Fruit fly (Drosophila melanogaster) whole organism, embryonic: ENCODE measurements around the gene Tpr2.

Source experiments
- Abd-B ChIP-seq: fragments of 200-800 bp; sonication (Bioruptor generic); optimal IDR thresholded peaks from 2 replicates; lab custom pipeline; 2018; ENCODE audit warnings: missing biosample characterization, mild to moderate bottlenecking, missing genetic modification characterization, moderate library complexity
- Atf-2 ChIP-seq: fragments of 200-800 bp; sonication (Bioruptor generic); optimal IDR thresholded peaks from 2 replicates; lab custom pipeline; 2016; ENCODE audit warnings: missing biosample characterization, missing genetic modification characterization
- CG11247 ChIP-seq: fragments of 200-800 bp; sonication (Bioruptor generic); IDR thresholded peaks from 2 replicates; pipeline ENCODE4 v1.3.6; 2022; ENCODE audit warnings: missing biosample characterization, missing genetic modification characterization
- CG11504 ChIP-seq: fragments of 200-800 bp; sonication (Bioruptor generic); optimal IDR thresholded peaks from 3 replicates; lab custom pipeline; 2019; ENCODE audit warnings: missing biosample characterization, mild to moderate bottlenecking, missing genetic modification characterization, moderate library complexity
- CG14710 ChIP-seq: fragments of 200-800 bp; sonication (Bioruptor generic); optimal IDR thresholded peaks from 3 replicates; lab custom pipeline; 2019; ENCODE audit warnings: missing biosample characterization, mild to moderate bottlenecking, missing genetic modification characterization, moderate library complexity
- CG14860 ChIP-seq: fragments of 200-800 bp; sonication (Bioruptor generic); IDR thresholded peaks from 3 replicates; pipeline ENCODE4 v1.3.6; 2022; ENCODE audit warnings: missing biosample characterization, missing genetic modification characterization; ENCODE audit not compliant: partially characterized antibody
- CG15514 ChIP-seq: fragments of 200-800 bp; sonication (Bioruptor generic); optimal IDR thresholded peaks from 3 replicates; lab custom pipeline; 2017; ENCODE audit warnings: missing biosample characterization, missing genetic modification characterization, mild to moderate bottlenecking, moderate library complexity, missing genetic modification reagents
- CG1602 ChIP-seq: fragments of 200-800 bp; sonication (Bioruptor generic); optimal IDR thresholded peaks from 3 replicates; lab custom pipeline; 2016; ENCODE audit warnings: missing biosample characterization, missing genetic modification characterization
- CG17385 ChIP-seq: fragments of 200-800 bp; sonication (Bioruptor generic); optimal IDR thresholded peaks from 3 replicates; lab custom pipeline; 2018; ENCODE audit warnings: missing biosample characterization, mild to moderate bottlenecking, missing genetic modification characterization
- CG1832 ChIP-seq: fragments of 200-800 bp; sonication (Bioruptor generic); optimal IDR thresholded peaks from 2 replicates; lab custom pipeline; 2017; ENCODE audit warnings: missing biosample characterization, mild to moderate bottlenecking, missing genetic modification characterization, inconsistent platforms
- CG2120 ChIP-seq: fragments of 200-800 bp; sonication (Bioruptor generic); optimal IDR thresholded peaks from 3 replicates; lab custom pipeline; 2016; ENCODE audit warnings: missing biosample characterization, missing genetic modification characterization
- CG2129 ChIP-seq: fragments of 200-800 bp; sonication (Bioruptor generic); IDR thresholded peaks from 2 replicates; pipeline ENCODE4 v1.3.6; 2022; ENCODE audit warnings: missing biosample characterization, missing genetic modification characterization; ENCODE audit not compliant: partially characterized antibody
- CG2202 ChIP-seq: fragments of 200-800 bp; sonication (Bioruptor generic); optimal IDR thresholded peaks from 2 replicates; lab custom pipeline; 2018; ENCODE audit warnings: missing biosample characterization, mild to moderate bottlenecking, missing genetic modification characterization
- CG31365 ChIP-seq: fragments of 200-800 bp; sonication (Bioruptor generic); optimal IDR thresholded peaks from 2 replicates; lab custom pipeline; 2018; ENCODE audit warnings: missing biosample characterization, mild to moderate bottlenecking, missing genetic modification characterization
- CG31441 ChIP-seq: fragments of 200-800 bp; sonication (Bioruptor generic); IDR thresholded peaks from 2 replicates; pipeline ENCODE4 v1.3.6; 2022; ENCODE audit warnings: missing biosample characterization, missing genetic modification characterization
- CG4424 ChIP-seq: fragments of 200-800 bp; sonication (Bioruptor generic); optimal IDR thresholded peaks from 3 replicates; lab custom pipeline; 2016; ENCODE audit warnings: missing biosample characterization, missing genetic modification characterization
- CG4730 ChIP-seq: fragments of 200-800 bp; sonication (Bioruptor generic); IDR thresholded peaks from 2 replicates; pipeline ENCODE4 v1.3.6; 2022; ENCODE audit warnings: missing biosample characterization, missing genetic modification characterization
- CG8924 ChIP-seq: fragments of 200-800 bp; optimal IDR thresholded peaks from 3 replicates; lab custom pipeline; 2019; ENCODE audit warnings: missing biosample characterization, mild to moderate bottlenecking, missing genetic modification characterization, moderate library complexity
- CG9437 ChIP-seq: fragments of 200-800 bp; sonication (Bioruptor generic); optimal IDR thresholded peaks from 2 replicates; lab custom pipeline; 2018; ENCODE audit warnings: missing biosample characterization, mild to moderate bottlenecking, missing genetic modification characterization
- Chrac-16 ChIP-seq: fragments of 200-800 bp; sonication (Bioruptor generic); optimal IDR thresholded peaks from 3 replicates; lab custom pipeline; 2016; ENCODE audit warnings: missing biosample characterization, missing genetic modification characterization
- D ChIP-seq, 2 experiments: fragments of 200-800 bp in 1 of 2; fragments of >200 bp in 1 of 2; sonication (Bioruptor generic) in 1 of 2; optimal IDR thresholded peaks; 2 replicates in 1 of 2; 3 replicates in 1 of 2; lab custom pipeline; 2017; ENCODE audit warnings: mild to moderate bottlenecking in 1 of 2, missing biosample characterization in 1 of 2, missing genetic modification characterization in 1 of 2, missing genetic modification reagents in 1 of 2
- Deaf1 ChIP-seq: fragments of 200-800 bp; optimal IDR thresholded peaks from 3 replicates; lab custom pipeline; 2019; ENCODE audit warnings: missing biosample characterization, mild to moderate bottlenecking, missing genetic modification characterization, moderate library complexity
- E2f1 ChIP-seq: fragments of 200-800 bp; sonication (Bioruptor generic); IDR thresholded peaks from 2 replicates; pipeline ENCODE4 v1.3.6; 2022; ENCODE audit warnings: missing biosample characterization, missing genetic modification characterization
- Hand ChIP-seq: fragments of 200-800 bp; sonication (Bioruptor generic); optimal IDR thresholded peaks from 2 replicates; lab custom pipeline; 2017; ENCODE audit warnings: mild to moderate bottlenecking, missing biosample characterization, missing genetic modification reagents, missing genetic modification characterization
- Hr78 ChIP-seq, 2 experiments: fragments of 200-800 bp in 1 of 2; fragments of >200 bp in 1 of 2; sonication (Bioruptor generic) in 1 of 2; optimal IDR thresholded peaks; 2 replicates each; lab custom pipeline; 2017 to 2019; ENCODE audit warnings: missing biosample characterization in 2 of 2, missing genetic modification characterization in 2 of 2, mild to moderate bottlenecking in 1 of 2, moderate library complexity in 1 of 2
- Jarid2 ChIP-seq: fragments of 200-800 bp; sonication (Bioruptor generic); optimal IDR thresholded peaks from 3 replicates; lab custom pipeline; 2017; ENCODE audit warnings: mild to moderate bottlenecking, missing biosample characterization, missing genetic modification reagents, missing genetic modification characterization
- Meics ChIP-seq: fragments of 200-800 bp; sonication (Bioruptor generic); optimal IDR thresholded peaks from 2 replicates; lab custom pipeline; 2017; ENCODE audit warnings: missing biosample characterization, mild to moderate bottlenecking, missing genetic modification characterization
- Rx ChIP-seq: fragments of 200-800 bp; sonication (Bioruptor generic); IDR thresholded peaks from 2 replicates; pipeline ENCODE4 v1.3.6; 2022; ENCODE audit warnings: missing biosample characterization, missing genetic modification characterization
- Sox100B ChIP-seq: fragments of 200-800 bp; sonication (Bioruptor generic); optimal IDR thresholded peaks from 3 replicates; lab custom pipeline; 2018; ENCODE audit warnings: missing biosample characterization, mild to moderate bottlenecking, missing genetic modification characterization
- Sox102F ChIP-seq: fragments of 200-800 bp; sonication (Bioruptor generic); optimal IDR thresholded peaks from 2 replicates; lab custom pipeline; 2018; ENCODE audit warnings: missing biosample characterization, mild to moderate bottlenecking, missing genetic modification characterization, moderate library complexity
- Ssrp ChIP-seq: fragments of 200-800 bp; sonication (Bioruptor generic); optimal IDR thresholded peaks from 2 replicates; lab custom pipeline; 2018; ENCODE audit warnings: missing biosample characterization, mild to moderate bottlenecking, missing genetic modification characterization, moderate library complexity
- Usf ChIP-seq: fragments of 200-800 bp; sonication (Bioruptor generic); optimal IDR thresholded peaks from 2 replicates; lab custom pipeline; 2017; ENCODE audit warnings: missing genotype, missing biosample characterization, missing genetic modification characterization
- al ChIP-seq: fragments of 200-800 bp; sonication (Bioruptor generic); IDR thresholded peaks from 2 replicates; pipeline ENCODE4 v1.3.6; 2022; ENCODE audit warnings: missing biosample characterization, missing genetic modification characterization
- bab2 ChIP-seq: fragments of 200-800 bp; sonication (Bioruptor generic); optimal IDR thresholded peaks from 2 replicates; lab custom pipeline; 2016; ENCODE audit warnings: missing biosample characterization, missing genetic modification characterization
- bigmax ChIP-seq: fragments of 200-800 bp; sonication (Bioruptor generic); optimal IDR thresholded peaks from 2 replicates; lab custom pipeline; 2018; ENCODE audit warnings: missing biosample characterization, mild to moderate bottlenecking, missing genetic modification characterization
- br ChIP-seq: fragments of >200 bp; optimal IDR thresholded peaks from 2 replicates; lab custom pipeline; 2017
- cas ChIP-seq: fragments of 200-800 bp; sonication (Bioruptor generic); IDR thresholded peaks from 2 replicates; pipeline ENCODE4 v1.3.6; 2022; ENCODE audit warnings: missing biosample characterization, missing genetic modification characterization
- chm ChIP-seq: fragments of 200-800 bp; sonication (Bioruptor generic); IDR thresholded peaks from 2 replicates; pipeline ENCODE4 v1.3.6; 2022; ENCODE audit warnings: missing biosample characterization, missing genetic modification characterization
- croc ChIP-seq: fragments of 200-800 bp; sonication (Bioruptor generic); conservative IDR thresholded peaks from 3 replicates; pipeline ENCODE4 v1.3.6; 2022; ENCODE audit warnings: missing biosample characterization, missing genetic modification characterization
- dimm ChIP-seq: fragments of 200-800 bp; sonication (Bioruptor generic); IDR thresholded peaks from 2 replicates; pipeline ENCODE4 v1.3.6; 2022; ENCODE audit warnings: missing biosample characterization, missing genetic modification characterization
- fd96Cb ChIP-seq: fragments of 200-800 bp; sonication (Bioruptor generic); optimal IDR thresholded peaks from 2 replicates; lab custom pipeline; 2018; ENCODE audit warnings: missing biosample characterization, mild to moderate bottlenecking, missing genetic modification characterization, moderate library complexity
- gce ChIP-seq: fragments of 200-800 bp; sonication (Bioruptor generic); IDR thresholded peaks from 3 replicates; pipeline ENCODE4 v1.3.6; 2022; ENCODE audit warnings: missing biosample characterization, missing genetic modification characterization
- grau ChIP-seq: fragments of 200-800 bp; optimal IDR thresholded peaks from 3 replicates; lab custom pipeline; 2019; ENCODE audit warnings: missing biosample characterization, mild to moderate bottlenecking, missing genetic modification characterization, moderate library complexity
- jing ChIP-seq: fragments of 200-800 bp; sonication (Bioruptor generic); optimal IDR thresholded peaks from 2 replicates; lab custom pipeline; 2018; ENCODE audit warnings: missing biosample characterization, mild to moderate bottlenecking, missing genetic modification characterization
- kni ChIP-seq: fragments of 200-800 bp; sonication (Bioruptor generic); optimal IDR thresholded peaks from 3 replicates; lab custom pipeline; 2017; ENCODE audit warnings: mild to moderate bottlenecking, missing biosample characterization, missing genetic modification reagents, missing genetic modification characterization
- pho ChIP-seq: fragments of 200-800 bp; sonication (Bioruptor generic); optimal IDR thresholded peaks from 2 replicates; lab custom pipeline; 2016; ENCODE audit warnings: missing biosample characterization, missing genetic modification characterization
- pnt ChIP-seq: fragments of 200-800 bp; sonication (Bioruptor generic); optimal IDR thresholded peaks from 3 replicates; lab custom pipeline; 2016; ENCODE audit warnings: missing biosample characterization, missing genetic modification characterization
- sisA ChIP-seq: fragments of 200-800 bp; sonication (Bioruptor generic); IDR thresholded peaks from 2 replicates; pipeline ENCODE4 v1.3.6; 2022; ENCODE audit warnings: missing biosample characterization, missing genetic modification characterization
- so ChIP-seq: fragments of 200-800 bp; sonication (Bioruptor generic); IDR thresholded peaks from 3 replicates; pipeline ENCODE4 v1.3.6; 2022; ENCODE audit warnings: missing biosample characterization, missing genetic modification characterization
- tap ChIP-seq: fragments of 200-800 bp; optimal IDR thresholded peaks from 3 replicates; lab custom pipeline; 2019; ENCODE audit warnings: missing biosample characterization, mild to moderate bottlenecking, missing genetic modification characterization, moderate library complexity
- zf30C ChIP-seq: fragments of 200-800 bp; sonication (Bioruptor generic); optimal IDR thresholded peaks from 3 replicates; lab custom pipeline; 2018; ENCODE audit warnings: missing biosample characterization, mild to moderate bottlenecking, missing genetic modification characterization

Tpr2 gene

dm6 chr2L:16498100-16498499 lies 6.8 kb downstream of the Tpr2 start (continued):
- TF ChIP-seq CG9437 (GFP tag; lab: Kevin White, UChicago) (no peak), al (GFP tag; lab: Robert Waterston, UW) (no peak), Usf (GFP tag; lab: Kevin White, UChicago) (no peak), pnt (no peak), cas (0 out of 2 replicates have a peak, but pooled peaks have one; percentile 14), CG2129 (GFP tag; lab: Robert Waterston, UW) (no peak), kni (no peak), CG4730 (0 out of 2 replicates have a peak, but pooled peaks have one; percentile 18), CG4424 (GFP tag; lab: Kevin White, UChicago) (peak; percentile 38), Hr78 (GFP tag; optimal IDR thresholded peaks at IDR 0.05; lab: Kevin White, UChicago) (no peak), D (optimal IDR thresholded peaks at IDR 0.05; lab: Kevin White, UChicago) (no peak), D (GFP tag; optimal IDR thresholded peaks at IDR 0.05; lab: Kevin White, UChicago) (no peak), Atf-2 (GFP tag; lab: Kevin White, UChicago) (no peak), bab2 (no peak), CG11247 (GFP tag; lab: Robert Waterston, UW) (no peak), Deaf1 (tag; lab: Kevin White, UChicago) (no peak), CG14860 (GFP tag; lab: Robert Waterston, UW) (no peak), CG8924 (peak; percentile 4), CG15514 (GFP tag; lab: Kevin White, UChicago) (no peak), br (lab: Kevin White, UChicago) (no peak), gce (GFP tag; lab: Robert Waterston, UW) (no peak), CG31365 (tag; lab: Kevin White, UChicago) (no peak), Abd-B (GFP tag; lab: Kevin White, UChicago) (no peak), Hand (GFP tag; lab: Kevin White, UChicago) (no peak), Rx (GFP tag; lab: Robert Waterston, UW) (no peak), Jarid2 (GFP tag; lab: Kevin White, UChicago) (no peak), Sox100B (GFP tag; lab: Kevin White, UChicago) (peak; percentile 14), Ssrp (tag; lab: Kevin White, UChicago) (peak; percentile 36), Chrac-16 (GFP tag; lab: Kevin White, UChicago) (no peak), CG11504 (tag; lab: Kevin White, UChicago) (peak; percentile 16), CG31441 (GFP tag; lab: Robert Waterston, UW) (peak; percentile 32; the same call in 1 of the 2 replicates), CG1832 (GFP tag; lab: Kevin White, UChicago) (no peak), CG14710 (no peak), E2f1 (no peak), bigmax (no peak), grau (tag; lab: Kevin White, UChicago) (peak; percentile 20), dimm (GFP tag; lab: Robert Waterston, UW) (no peak), CG2120 (GFP tag; lab: Kevin White, UChicago) (peak; percentile 25), so (GFP tag; lab: Robert Waterston, UW) (0 out of 3 replicates have a peak, but pooled peaks have one; percentile 43), CG17385 (GFP tag; lab: Kevin White, UChicago) (no peak), zf30C (GFP tag; lab: Kevin White, UChicago) (no peak), pho (GFP tag; lab: Kevin White, UChicago) (no peak), Sox102F (GFP tag; lab: Kevin White, UChicago) (peak; percentile 59), chm (GFP tag; lab: Robert Waterston, UW) (no peak), CG1602 (GFP tag; lab: Kevin White, UChicago) (peak; percentile 12), jing (GFP tag; lab: Kevin White, UChicago) (no peak), tap (no peak), CG2202 (tag; lab: Kevin White, UChicago) (no peak), fd96Cb (tag; lab: Kevin White, UChicago) (peak; percentile 21), Meics (GFP tag; lab: Kevin White, UChicago) (peak; percentile 9), croc (no peak), sisA (GFP tag; lab: Robert Waterston, UW) (no peak)
